Fruit fly (Drosophila melanogaster) S2 (cell line): ENCODE measurements around the gene CG34367.

Experiments
- CG8478 ChIP-seq: fragments of >200 bp; optimal IDR thresholded peaks from 2 replicates; lab custom pipeline; 2018
- CTCF ChIP-seq, 2 experiments: fragments of >200 bp; optimal IDR thresholded peaks; 2 replicates each; lab custom pipeline; 2018

- TF ChIP-seq CG8478 (lab: Kevin White, UChicago): no peak
- no peak for TF ChIP-seq CTCF (optimal IDR thresholded peaks at IDR 0.05; lab: Kevin White, UChicago)
These were observed 22.6 kb upstream of the CG34367 start for dm6 chr2L:10376276-10376675.
